Worm (Caenorhabditis elegans) whole organism, L4 larva: ENCODE results near the gene eak-3.

Source experiments
- F26F4.8 ChIP-seq: fragments of 200-800 bp; sonication (Bioruptor generic); conservative IDR thresholded peaks from 2 replicates; pipeline ENCODE4 v1.3.6; 2022; ENCODE audit warnings: missing genetic modification characterization, missing compliant biosample characterization
- F49E8.2 ChIP-seq: sonication (generic microtip); optimal IDR thresholded peaks from 2 replicates; lab custom pipeline; 2016; ENCODE audit warnings: missing compliant biosample characterization, mild to moderate bottlenecking, missing genetic modification characterization, borderline replicate concordance
- T20F7.1 ChIP-seq: fragments of 200-800 bp; sonication (Bioruptor generic); optimal IDR thresholded peaks from 2 replicates; lab custom pipeline; 2018; ENCODE audit warnings: mild to moderate bottlenecking, missing genetic modification characterization, missing compliant biosample characterization
- Y105C5A.15 ChIP-seq: fragments of 200-800 bp; sonication (Bioruptor generic); IDR thresholded peaks from 2 replicates; pipeline ENCODE4 v1.3.6; 2022; ENCODE audit warnings: missing genetic modification characterization, missing compliant biosample characterization
- Y48G9A.11 ChIP-seq: fragments of 200-800 bp; sonication (Bioruptor generic); IDR thresholded peaks from 2 replicates; pipeline ENCODE4 v1.3.6; 2022; ENCODE audit warnings: missing genetic modification reagents, missing genetic modification characterization, missing compliant biosample characterization
- Y5F2A.4 ChIP-seq: fragments of 200-800 bp; sonication (Bioruptor generic); optimal IDR thresholded peaks from 2 replicates; lab custom pipeline; 2018; ENCODE audit warnings: mild to moderate bottlenecking, missing genetic modification characterization, missing compliant biosample characterization
- Y75B8A.6 ChIP-seq: fragments of 200-800 bp; sonication (Bioruptor generic); IDR thresholded peaks from 2 replicates; pipeline ENCODE4 v1.3.6; 2022; ENCODE audit warnings: missing genetic modification reagents, missing genetic modification characterization, missing compliant biosample characterization
- ZK337.2 ChIP-seq: fragments of 200-800 bp; sonication (Bioruptor generic); IDR thresholded peaks from 2 replicates; pipeline ENCODE4 v1.3.6; 2022; ENCODE audit warnings: missing genetic modification reagents, missing genetic modification characterization, missing compliant biosample characterization
- ZK546.5 ChIP-seq, 2 experiments: sonication (generic microtip); optimal IDR thresholded peaks; 2 replicates each; lab custom pipeline; 2017; ENCODE audit warnings: missing biosample characterization in 2 of 2, missing genetic modification characterization in 2 of 2
- aha-1 ChIP-seq: fragments of 150-350 bp; peaks from one replicate; lab custom pipeline; 2014; ENCODE audit warnings: missing biosample characterization, missing genetic modification characterization
- arid-1 ChIP-seq: fragments of 200-800 bp; sonication (Bioruptor generic); conservative IDR thresholded peaks from 2 replicates; pipeline ENCODE4 v1.3.6; 2022; ENCODE audit warnings: missing genetic modification reagents, missing genetic modification characterization, missing compliant biosample characterization
- attf-4 ChIP-seq: sonication (generic microtip); optimal IDR thresholded peaks from 3 replicates; lab custom pipeline; 2017; ENCODE audit warnings: missing biosample characterization, missing genetic modification characterization
- ceh-32 ChIP-seq: sonication (generic microtip); optimal IDR thresholded peaks from 2 replicates; lab custom pipeline; 2016; ENCODE audit warnings: mild to moderate bottlenecking, missing genetic modification characterization, missing compliant biosample characterization; ENCODE audit not compliant: poor library complexity
- daf-16 ChIP-seq, 3 experiments: sonication (generic microtip); optimal IDR thresholded peaks; 2 replicates each; lab custom pipeline; 2016 to 2017; ENCODE audit warnings: missing genetic modification characterization in 3 of 3, missing genetic modification reagents in 3 of 3, mild to moderate bottlenecking in 2 of 3, missing compliant biosample characterization in 2 of 3, missing biosample characterization in 1 of 3, moderate library complexity in 1 of 3
- daf-19 ChIP-seq: fragments of 200-800 bp; sonication (Bioruptor generic); conservative IDR thresholded peaks from 2 replicates; pipeline ENCODE4 v1.3.6; 2022; ENCODE audit warnings: missing genetic modification characterization, missing compliant biosample characterization
- dmd-6 ChIP-seq: fragments of 200-800 bp; sonication (Bioruptor generic); IDR thresholded peaks from 2 replicates; pipeline ENCODE4 v1.3.6; 2022; ENCODE audit warnings: missing genetic modification reagents, missing genetic modification characterization, missing compliant biosample characterization
- dmd-8 ChIP-seq: fragments of 200-800 bp; sonication (Bioruptor generic); IDR thresholded peaks from 2 replicates; pipeline ENCODE4 v1.3.6; 2022; ENCODE audit warnings: missing genetic modification characterization, missing compliant biosample characterization
- dmd-9 ChIP-seq: fragments of 200-800 bp; sonication (Bioruptor generic); IDR thresholded peaks from 2 replicates; pipeline ENCODE4 v1.3.6; 2022; ENCODE audit warnings: missing genetic modification reagents, missing genetic modification characterization, missing compliant biosample characterization
- duxl-1 ChIP-seq: sonication (generic microtip); optimal IDR thresholded peaks from 2 replicates; lab custom pipeline; 2016; ENCODE audit warnings: mild to moderate bottlenecking, missing genetic modification characterization, moderate library complexity, missing compliant biosample characterization; ENCODE audit not compliant: poor library complexity
- dve-1 ChIP-seq: sonication (generic microtip); optimal IDR thresholded peaks from 2 replicates; lab custom pipeline; 2017; ENCODE audit warnings: antibody characterized with exemption, mild to moderate bottlenecking, missing genetic modification characterization, missing compliant biosample characterization; ENCODE audit not compliant: insufficient read depth
- egl-43 ChIP-seq: fragments of 200-800 bp; sonication (Bioruptor generic); IDR thresholded peaks from 2 replicates; pipeline ENCODE4 v1.3.6; 2022; ENCODE audit warnings: missing genetic modification reagents, missing genetic modification characterization, missing compliant biosample characterization
- fkh-10 ChIP-seq: fragments of 150-350 bp; optimal IDR thresholded peaks from 2 replicates; lab custom pipeline; 2014; ENCODE audit warnings: missing biosample characterization, missing genetic modification reagents, missing genetic modification characterization
- hlh-11 ChIP-seq: fragments of 200-800 bp; sonication (Bioruptor generic); optimal IDR thresholded peaks from 2 replicates; lab custom pipeline; 2018; ENCODE audit warnings: mild to moderate bottlenecking, missing genetic modification characterization, missing compliant biosample characterization
- jun-1 ChIP-seq: fragments of 150-350 bp; optimal IDR thresholded peaks from 2 replicates; lab custom pipeline; 2014; ENCODE audit warnings: missing biosample characterization, missing genetic modification reagents, missing genetic modification characterization
- lim-7 ChIP-seq: fragments of 200-800 bp; sonication (Bioruptor generic); IDR thresholded peaks from 2 replicates; pipeline ENCODE4 v1.3.6; 2022; ENCODE audit warnings: missing genetic modification characterization, missing compliant biosample characterization
- lin-38 ChIP-seq: fragments of 200-800 bp; sonication (Bioruptor generic); IDR thresholded peaks from 2 replicates; pipeline ENCODE4 v1.3.6; 2022; ENCODE audit warnings: missing genetic modification reagents, missing genetic modification characterization, missing compliant biosample characterization
- lsy-2 ChIP-seq, 2 experiments: fragments of 150-350 bp in 1 of 2; sonication (generic microtip) in 1 of 2; optimal IDR thresholded peaks; 2 replicates each; lab custom pipeline; 2014 to 2017; ENCODE audit warnings: missing biosample characterization in 2 of 2, missing genetic modification characterization in 2 of 2
- mdl-1 ChIP-seq, 2 experiments: fragments of 150-350 bp in 1 of 2; sonication (generic microtip) in 1 of 2; optimal IDR thresholded peaks; 2 replicates each; lab custom pipeline; 2014 to 2017; ENCODE audit warnings: missing biosample characterization in 2 of 2, missing genetic modification characterization in 2 of 2
- mep-1 ChIP-seq: fragments of 150-350 bp; sonication (generic microtip); optimal IDR thresholded peaks from 3 replicates; lab custom pipeline; 2014; ENCODE audit warnings: missing biosample characterization, missing genetic modification characterization
- mxl-2 ChIP-seq: fragments of 200-800 bp; sonication (Bioruptor generic); conservative IDR thresholded peaks from 2 replicates; pipeline ENCODE4 v1.3.6; 2022; ENCODE audit warnings: missing genetic modification reagents, missing genetic modification characterization, missing compliant biosample characterization
- mxl-3 ChIP-seq: fragments of 200-800 bp; sonication (Bioruptor generic); optimal IDR thresholded peaks from 2 replicates; lab custom pipeline; 2018; ENCODE audit warnings: mild to moderate bottlenecking, missing genetic modification characterization, missing compliant biosample characterization
- nhr-10 ChIP-seq: fragments of 150-350 bp; optimal IDR thresholded peaks from 2 replicates; lab custom pipeline; 2014; ENCODE audit warnings: missing biosample characterization, missing genetic modification characterization
- nhr-102 ChIP-seq: sonication (generic microtip); optimal IDR thresholded peaks from 2 replicates; lab custom pipeline; 2016; ENCODE audit warnings: mild to moderate bottlenecking, missing genetic modification characterization, moderate library complexity, missing compliant biosample characterization
- nhr-237 ChIP-seq: sonication (generic microtip); optimal IDR thresholded peaks from 2 replicates; lab custom pipeline; 2017; ENCODE audit warnings: missing biosample characterization, missing genetic modification characterization
- nhr-42 ChIP-seq: fragments of 200-800 bp; sonication (Bioruptor generic); IDR thresholded peaks from 2 replicates; pipeline ENCODE4 v1.3.6; 2022; ENCODE audit warnings: missing genetic modification characterization, missing compliant biosample characterization
- pha-4 ChIP-seq, 2 experiments: fragments of 150-350 bp in 1 of 2; fragments of 200-800 bp in 1 of 2; sonication (Bioruptor generic) in 1 of 2; IDR thresholded peaks in 1 of 2; optimal IDR thresholded peaks in 1 of 2; 2 replicates each; pipeline versions ENCODE4 v1.3.6 to Lab custom; 2014 to 2022; ENCODE audit warnings: missing genetic modification characterization in 2 of 2, missing genetic modification reagents in 2 of 2, missing biosample characterization in 1 of 2, missing compliant biosample characterization in 1 of 2
- pqm-1 ChIP-seq: sonication (generic microtip); optimal IDR thresholded peaks from 2 replicates; lab custom pipeline; 2017; ENCODE audit warnings: missing biosample characterization, missing genetic modification characterization
- rbr-2 ChIP-seq: sonication (generic microtip); optimal IDR thresholded peaks from 2 replicates; lab custom pipeline; 2016; ENCODE audit warnings: missing genotype, missing genetic modification characterization, missing compliant biosample characterization
- saeg-2 ChIP-seq: fragments of 200-800 bp; sonication (Bioruptor generic); IDR thresholded peaks from 2 replicates; pipeline ENCODE4 v1.3.6; 2022; ENCODE audit warnings: missing genetic modification reagents, missing genetic modification characterization, missing compliant biosample characterization
- skn-1 ChIP-seq: fragments of 150-350 bp; optimal IDR thresholded peaks from 2 replicates; lab custom pipeline; 2014; ENCODE audit warnings: missing biosample characterization, missing genetic modification characterization
- snpc-1.2 ChIP-seq: fragments of 200-800 bp; sonication (Bioruptor generic); IDR thresholded peaks from 2 replicates; pipeline ENCODE4 v1.3.6; 2022; ENCODE audit warnings: missing genetic modification reagents, missing genetic modification characterization, missing compliant biosample characterization
- unc-130 ChIP-seq: sonication (generic microtip); optimal IDR thresholded peaks from 2 replicates; lab custom pipeline; 2016; ENCODE audit warnings: missing genetic modification reagents, missing genetic modification characterization, missing compliant biosample characterization
- unc-62 ChIP-seq, 3 experiments: fragments of 150-350 bp in 1 of 3; sonication (generic microtip); optimal IDR thresholded peaks in 2 of 3; peaks in 1 of 3; 1 replicate in 1 of 3; 2 replicates in 2 of 3; lab custom pipeline; 2014 to 2017; ENCODE audit warnings: missing biosample characterization in 3 of 3, missing genetic modification characterization in 3 of 3, missing genetic modification reagents in 3 of 3, missing genotype in 1 of 3
- vab-7 ChIP-seq: fragments of 200-800 bp; sonication (Bioruptor generic); IDR thresholded peaks from 2 replicates; pipeline ENCODE4 v1.3.6; 2022; ENCODE audit warnings: missing genetic modification reagents, missing genetic modification characterization, missing compliant biosample characterization
- zfp-3 ChIP-seq: fragments of 200-800 bp; sonication (Bioruptor generic); conservative IDR thresholded peaks from 2 replicates; pipeline ENCODE4 v1.3.6; 2022; ENCODE audit warnings: missing genetic modification reagents, missing genetic modification characterization, missing compliant biosample characterization
- zip-11 ChIP-seq: fragments of 200-800 bp; sonication (Bioruptor generic); IDR thresholded peaks from 2 replicates; pipeline ENCODE4 v1.3.6; 2022; ENCODE audit warnings: missing genetic modification characterization, missing compliant biosample characterization
- zip-2 ChIP-seq: fragments of 150-350 bp; optimal IDR thresholded peaks from 2 replicates; lab custom pipeline; 2014; ENCODE audit warnings: missing biosample characterization, missing genetic modification characterization
- ztf-11 ChIP-seq: fragments of 150-350 bp; optimal IDR thresholded peaks from 2 replicates; lab custom pipeline; 2014; ENCODE audit warnings: missing biosample characterization, missing genetic modification characterization

The eak-3 gene

DNA sequence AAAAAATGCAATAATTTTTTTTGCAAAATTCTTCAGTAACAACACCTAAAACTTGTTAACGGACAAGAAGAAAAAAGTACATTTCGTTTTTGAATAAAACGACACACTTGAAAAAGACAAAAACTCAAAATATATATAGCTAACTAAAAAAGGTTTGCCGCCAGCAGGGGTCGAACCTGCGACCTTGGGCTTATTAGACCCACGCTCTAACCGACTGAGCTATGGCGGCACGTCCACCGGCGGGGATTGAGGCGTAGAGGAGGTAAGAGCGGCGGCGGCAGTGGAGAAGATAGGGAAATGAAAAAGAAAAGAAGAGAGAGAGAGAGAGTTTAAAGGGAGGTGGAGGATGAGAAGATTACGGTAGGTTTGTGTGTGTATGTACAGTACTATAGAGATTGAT lies 41.9 kb upstream of the eak-3 start:
- TF ChIP-seq mdl-1 (tag; optimal IDR thresholded peaks at IDR 0.05; lab: Kevin White, UChicago) (no peak), pha-4 (GFP tag; IDR thresholded peaks at IDR 0.05; lab: Robert Waterston, UW) (peak; percentile 34; the same call in 1 of the 2 replicates), pha-4 (tag; optimal IDR thresholded peaks at IDR 0.05; lab: Kevin White, UChicago) (no peak), aha-1 (tag; lab: Kevin White, UChicago) (peak; percentile 85), ZK546.5 (tag; optimal IDR thresholded peaks at IDR 0.05; lab: Kevin White, UChicago) (no peak), daf-19 (GFP tag; lab: Robert Waterston, UW) (no peak), attf-4 (no peak), nhr-102 (tag; lab: Kevin White, UChicago) (peak; percentile 26), nhr-10 (tag; lab: Kevin White, UChicago) (no peak), F49E8.2 (no peak), egl-43 (peak; percentile 71; the same call in 1 of the 2 replicates), jun-1 (tag; lab: Kevin White, UChicago) (no peak), daf-16 (GFP tag; optimal IDR thresholded peaks at IDR 0.05; lab: Kevin White, UChicago) (no peak), daf-16 (tag; optimal IDR thresholded peaks at IDR 0.05; lab: Kevin White, UChicago) (no peak), unc-130 (GFP tag; lab: Kevin White, UChicago) (peak; percentile 24), unc-62 (GFP tag; optimal IDR thresholded peaks at IDR 0.05 in 1 of 2; lab: Kevin White, UChicago) (peak in 1 of 2 experiments; percentile 36), unc-62 (tag; optimal IDR thresholded peaks at IDR 0.05; lab: Kevin White, UChicago) (no peak), lsy-2 (tag; optimal IDR thresholded peaks at IDR 0.05; lab: Kevin White, UChicago) (peak in 1 of 2 experiments; percentile 2), nhr-237 (tag; lab: Kevin White, UChicago) (no peak), mxl-3 (no peak), skn-1 (tag; lab: Kevin White, UChicago) (no peak), vab-7 (peak; percentile 38; the same call in 1 of the 2 replicates), saeg-2 (GFP tag; lab: Robert Waterston, UW) (no peak), lin-38 (peak; percentile 65), ZK337.2 (no peak), arid-1 (GFP tag; lab: Robert Waterston, UW) (peak; percentile 57; the same call in 1 of the 2 replicates), zip-11 (0 out of 2 replicates have a peak, but pooled peaks have one; percentile 38), hlh-11 (tag; lab: Kevin White, UChicago) (peak; percentile 13), lim-7 (GFP tag; lab: Robert Waterston, UW) (peak; percentile 68; the same call in 1 of the 2 replicates), Y75B8A.6 (GFP tag; lab: Robert Waterston, UW) (no peak), mxl-2 (no peak), duxl-1 (tag; lab: Kevin White, UChicago) (no peak), ztf-11 (tag; lab: Kevin White, UChicago) (no peak), dmd-8 (GFP tag; lab: Robert Waterston, UW) (peak; percentile 31; the same call in 1 of the 2 replicates), pqm-1 (tag; lab: Kevin White, UChicago) (no peak), T20F7.1 (no peak), F26F4.8 (GFP tag; lab: Robert Waterston, UW) (no peak), dmd-9 (GFP tag; lab: Robert Waterston, UW) (0 out of 2 replicates have a peak, but pooled peaks have one; percentile 45), zfp-3 (GFP tag; lab: Robert Waterston, UW) (no peak), zip-2 (tag; lab: Kevin White, UChicago) (no peak), fkh-10 (GFP tag; lab: Kevin White, UChicago) (no peak), Y105C5A.15 (0 out of 2 replicates have a peak, but pooled peaks have one; percentile 38), nhr-42 (GFP tag; lab: Robert Waterston, UW) (0 out of 2 replicates have a peak, but pooled peaks have one; percentile 7), dmd-6 (GFP tag; lab: Robert Waterston, UW) (no peak; the same call in 1 of the 2 replicates), snpc-1.2 (GFP tag; lab: Robert Waterston, UW) (peak; percentile 44; the same call in 1 of the 2 replicates), rbr-2 (tag; lab: Kevin White, UChicago) (peak; percentile 38), Y48G9A.11 (GFP tag; lab: Robert Waterston, UW) (no peak), Y5F2A.4 (GFP tag; lab: Kevin White, UChicago) (no peak), mep-1 (peak; percentile 31), dve-1 (peak; percentile 3), ceh-32 (no peak)
